Worm (Caenorhabditis elegans) whole organism, L1 larva: ENCODE data around the gene W02B12.1.
A peak's percentile ranks its signal among the peaks of the same experiment; 100 is the strongest.

Experiments
- elt-2 ChIP-seq: sonication (generic microtip); optimal IDR thresholded peaks from 2 replicates; lab custom pipeline; 2016; ENCODE audit warnings: missing genetic modification characterization, mild to moderate bottlenecking, inconsistent platforms, missing compliant biosample characterization, missing genetic modification reagents
- nhr-76 ChIP-seq: sonication (generic microtip); optimal IDR thresholded peaks from 2 replicates; lab custom pipeline; 2017; ENCODE audit warnings: missing biosample characterization, missing genetic modification characterization
- pax-3 ChIP-seq: fragments of 200-800 bp; sonication (Bioruptor generic); optimal IDR thresholded peaks from 2 replicates; lab custom pipeline; 2018; ENCODE audit warnings: mild to moderate bottlenecking, missing genetic modification characterization, moderate library complexity, missing compliant biosample characterization
- unc-62 ChIP-seq: fragments of 150-350 bp; optimal IDR thresholded peaks from 2 replicates; lab custom pipeline; 2014; ENCODE audit warnings: missing biosample characterization, missing genetic modification reagents, missing genetic modification characterization
- xbp-1 ChIP-seq: sonication (generic microtip); optimal IDR thresholded peaks from 2 replicates; lab custom pipeline; 2016; ENCODE audit warnings: missing genetic modification characterization, missing compliant biosample characterization

DNA sequence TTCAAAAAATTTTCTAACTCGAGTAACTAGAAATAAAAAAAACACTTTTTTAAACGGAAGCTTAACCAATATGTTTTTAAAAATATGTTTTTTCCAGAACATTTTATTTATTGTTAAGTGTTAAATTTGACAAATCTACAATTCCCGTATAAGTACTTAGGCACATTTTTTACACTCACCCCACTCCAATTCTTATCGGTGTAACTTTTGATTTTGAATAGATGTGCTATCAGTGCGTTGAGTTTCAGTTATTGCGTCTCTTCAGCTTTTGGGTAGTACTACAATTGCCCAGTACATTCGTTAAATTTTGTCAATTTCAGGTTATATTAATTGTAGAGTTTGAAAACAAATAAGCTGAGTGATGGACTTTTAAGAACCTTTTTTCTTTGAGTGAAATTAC, 24.8 kb upstream of the W02B12.1 start:
- TF ChIP-seq unc-62 (GFP tag; lab: Kevin White, UChicago) (no peak), pax-3 (tag; lab: Kevin White, UChicago) (no peak), elt-2 (tag; lab: Kevin White, UChicago) (peak; percentile 8), nhr-76 (no peak), xbp-1 (tag; lab: Kevin White, UChicago) (no peak)
